Fruit fly (Drosophila melanogaster) whole organism, embryonic: ENCODE results near the gene CG46518.
"Not testable (repeated sequence)": the region's sequence is repeated elsewhere in the genome, so short reads cannot be mapped to it uniquely, and the experiment has no call there.

Experiments used
- CG10462 ChIP-seq: fragments of 200-800 bp; sonication (Bioruptor generic); optimal IDR thresholded peaks from 2 replicates; lab custom pipeline; 2016; ENCODE audit warnings: missing biosample characterization, missing genetic modification characterization
- CG10959 ChIP-seq: fragments of 200-800 bp; sonication (Bioruptor generic); IDR thresholded peaks from 2 replicates; pipeline ENCODE4 v1.3.6; 2022; ENCODE audit warnings: missing biosample characterization, missing genetic modification characterization
- CG11504 ChIP-seq: fragments of 200-800 bp; sonication (Bioruptor generic); optimal IDR thresholded peaks from 3 replicates; lab custom pipeline; 2019; ENCODE audit warnings: missing biosample characterization, mild to moderate bottlenecking, missing genetic modification characterization, moderate library complexity
- CG12942 ChIP-seq: fragments of 200-800 bp; sonication (Bioruptor generic); optimal IDR thresholded peaks from 3 replicates; lab custom pipeline; 2016; ENCODE audit warnings: missing biosample characterization, missing genetic modification characterization
- CG17912 ChIP-seq: fragments of 200-800 bp; sonication (Bioruptor generic); optimal IDR thresholded peaks from 2 replicates; lab custom pipeline; 2018; ENCODE audit warnings: missing biosample characterization, mild to moderate bottlenecking, missing genetic modification characterization
- CG18011 ChIP-seq: fragments of 200-800 bp; sonication (Bioruptor generic); optimal IDR thresholded peaks from 2 replicates; lab custom pipeline; 2017; ENCODE audit warnings: missing biosample characterization, missing genetic modification characterization, mild to moderate bottlenecking, moderate library complexity, missing genotype
- CG18262 ChIP-seq: fragments of 200-800 bp; optimal IDR thresholded peaks from 3 replicates; lab custom pipeline; 2019; ENCODE audit warnings: missing biosample characterization, mild to moderate bottlenecking, missing genetic modification characterization, moderate library complexity
- CG2199 ChIP-seq: fragments of 200-800 bp; sonication (Bioruptor generic); IDR thresholded peaks from 3 replicates; pipeline ENCODE4 v1.3.6; 2022; ENCODE audit warnings: missing biosample characterization, missing genetic modification characterization
- H2.0 ChIP-seq: fragments of 200-800 bp; sonication (Bioruptor generic); IDR thresholded peaks from 2 replicates; pipeline ENCODE4 v1.3.6; 2022; ENCODE audit warnings: missing biosample characterization, missing genetic modification characterization
- HLH54F ChIP-seq: fragments of 200-800 bp; sonication (Bioruptor generic); optimal IDR thresholded peaks from 3 replicates; lab custom pipeline; 2016; ENCODE audit warnings: missing biosample characterization, missing genetic modification characterization
- HLHmδ ChIP-seq: fragments of 200-800 bp; sonication (Bioruptor generic); optimal IDR thresholded peaks from 2 replicates; lab custom pipeline; 2018; ENCODE audit warnings: missing biosample characterization, mild to moderate bottlenecking, missing genetic modification characterization, moderate library complexity
- Rx ChIP-seq: fragments of 200-800 bp; sonication (Bioruptor generic); IDR thresholded peaks from 2 replicates; pipeline ENCODE4 v1.3.6; 2022; ENCODE audit warnings: missing biosample characterization, missing genetic modification characterization
- da ChIP-seq: fragments of 200-800 bp; sonication (Bioruptor generic); optimal IDR thresholded peaks from 2 replicates; lab custom pipeline; 2016; ENCODE audit warnings: missing biosample characterization, missing genetic modification characterization
- dan ChIP-seq: fragments of 200-800 bp; sonication (Bioruptor generic); IDR thresholded peaks from 2 replicates; pipeline ENCODE4 v1.3.6; 2022; ENCODE audit warnings: missing biosample characterization, missing genetic modification characterization
- gfzf ChIP-seq: fragments of 200-800 bp; sonication (Bioruptor generic); optimal IDR thresholded peaks from 2 replicates; lab custom pipeline; 2016; ENCODE audit warnings: missing biosample characterization, mild to moderate bottlenecking, missing genetic modification characterization, moderate library complexity
- gsb-n ChIP-seq: fragments of 200-800 bp; sonication (Bioruptor generic); optimal IDR thresholded peaks from 3 replicates; lab custom pipeline; 2018; ENCODE audit warnings: missing biosample characterization, mild to moderate bottlenecking, missing genetic modification characterization
- run ChIP-seq: fragments of 200-800 bp; sonication (Bioruptor generic); optimal IDR thresholded peaks from 3 replicates; lab custom pipeline; 2018; ENCODE audit warnings: missing biosample characterization, mild to moderate bottlenecking, missing genetic modification characterization
- tap ChIP-seq: fragments of 200-800 bp; optimal IDR thresholded peaks from 3 replicates; lab custom pipeline; 2019; ENCODE audit warnings: missing biosample characterization, mild to moderate bottlenecking, missing genetic modification characterization, moderate library complexity

Gene CG46518

dm6 chrX:22217079-22217478, 9.3 kb upstream of the CG46518 start, which contains the start of gene CG46517:
TSS of gene CG46517 (plus strand) at chrX:22217379.
- TF ChIP-seq gfzf (GFP tag; lab: Kevin White, UChicago); CG18011 (GFP tag; lab: Kevin White, UChicago); HLH54F: not testable (repeated sequence)

dm6 chrX:22231270-22231669, 4.9 kb downstream of the CG46518 start, which contains the start of gene CG46519:
TSS of gene CG46519 (plus strand) at chrX:22231570.
- not testable (repeated sequence) for TF ChIP-seq gsb-n; CG12942 (GFP tag; lab: Kevin White, UChicago); da (GFP tag; lab: Kevin White, UChicago)

- not testable (repeated sequence) for TF ChIP-seq CG17912 (GFP tag; lab: Kevin White, UChicago); CG10959; run
Measured at dm6 chrX:22236265-22236664, 9.9 kb downstream of the CG46518 start, which contains the start of gene CG46520. TSS of gene CG46520 (plus strand) at chrX:22236565.

dm6 chrX:22241272-22241671, 14.9 kb downstream of the CG46518 start, which contains the start of gene CG46521:
TSS of gene CG46521 (plus strand) at chrX:22241572.
- TF ChIP-seq Rx (GFP tag; lab: Robert Waterston, UW); dan (GFP tag; lab: Robert Waterston, UW); CG10462: not testable (repeated sequence)

- not testable (repeated sequence) for TF ChIP-seq HLHmδ; CG2199 (GFP tag; lab: Robert Waterston, UW); CG18262 (tag; lab: Kevin White, UChicago)
Measured at dm6 chrX:22246300-22246699, 19.9 kb downstream of the CG46518 start, which contains the start of gene CG46522. TSS of gene CG46522 (plus strand) at chrX:22246600.

dm6 chrX:22251282-22251681, 24.9 kb downstream of the CG46518 start, which contains the start of gene CG41562:
TSS of gene CG41562 (plus strand) at chrX:22251582.
- not testable (repeated sequence) for TF ChIP-seq H2.0 (GFP tag; lab: Robert Waterston, UW); tap (tag; lab: Kevin White, UChicago); CG11504
